Worm (Caenorhabditis elegans): ENCODE results near the gene clh-5.

clh-5 gene

DNA sequence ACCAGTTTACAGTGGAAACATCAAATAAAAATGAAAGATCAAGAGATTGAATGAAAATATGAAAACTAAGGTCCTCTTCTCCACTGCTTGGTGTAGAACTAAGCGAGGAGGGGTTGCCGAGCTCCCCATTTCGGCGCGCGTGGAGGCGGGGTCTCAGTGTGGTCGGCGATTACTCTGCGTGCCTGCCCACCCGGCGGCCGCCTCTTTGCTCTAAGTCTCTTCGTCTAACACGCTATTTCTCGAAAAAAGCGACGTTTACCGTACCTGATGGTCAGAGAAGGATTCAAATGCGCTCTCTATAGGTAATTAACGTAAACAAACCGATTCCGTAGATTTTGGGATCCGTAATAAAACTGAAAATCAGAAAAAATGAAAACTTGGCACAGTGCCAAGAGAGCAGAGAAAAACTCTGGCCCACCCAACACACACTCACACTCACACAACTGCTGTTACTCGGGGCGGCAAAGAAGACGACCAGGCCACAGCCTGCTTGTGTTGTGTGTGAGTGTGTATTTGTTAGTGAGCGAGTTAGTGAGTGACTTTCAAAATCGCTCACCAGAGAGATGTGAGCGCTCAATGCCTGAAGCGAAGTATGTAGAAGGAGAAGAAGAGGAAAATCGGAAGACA, 36.7 kb downstream of the clh-5 start (continued):
- peak; percentile 26 for TF ChIP-seq nhr-90 (tag; optimal IDR thresholded peaks at IDR 0.05; ENCODE audit: poor library complexity)
- no peak for TF ChIP-seq nhr-12 (tag; optimal IDR thresholded peaks at IDR 0.05)
- TF ChIP-seq irx-1 (tag; optimal IDR thresholded peaks at IDR 0.05), result peak; percentile 31
- peak; percentile 78 for TF ChIP-seq nhr-47 (tag; optimal IDR thresholded peaks at IDR 0.05)
- peak; percentile 71 for TF ChIP-seq dsc-1 (tag; optimal IDR thresholded peaks at IDR 0.05)
- TF ChIP-seq tbx-2 (tag; optimal IDR thresholded peaks at IDR 0.05), result peak; percentile 74

- TF ChIP-seq C16A3.4 (tag; optimal IDR thresholded peaks at IDR 0.05), result peak; percentile 40
- peak; percentile 48 for TF ChIP-seq nhr-20 (tag; optimal IDR thresholded peaks at IDR 0.05)
- no peak for TF ChIP-seq nhr-76 (tag; optimal IDR thresholded peaks at IDR 0.05)
- TF ChIP-seq nhr-12 (tag; optimal IDR thresholded peaks at IDR 0.05), result no peak
- TF ChIP-seq nhr-84 (tag; optimal IDR thresholded peaks at IDR 0.05), result no peak
- TF ChIP-seq Y116A8C.19 (tag; optimal IDR thresholded peaks at IDR 0.05; ENCODE audit: borderline replicate concordance), result no peak
- peak in 1 of 2 experiments; percentile 33 for TF ChIP-seq efl-1 (optimal IDR thresholded peaks at IDR 0.05)
- peak; percentile 43 to 95 for TF ChIP-seq efl-1 (GFP tag; optimal IDR thresholded peaks at IDR 0.05 in 1 of 2)
- peak; percentile 12 to 58 for TF ChIP-seq lin-35 (GFP tag; optimal IDR thresholded peaks at IDR 0.05)
- peak; percentile 48 for TF ChIP-seq nhr-71 (tag; optimal IDR thresholded peaks at IDR 0.05)
- TF ChIP-seq rnt-1 (tag; optimal IDR thresholded peaks at IDR 0.05), result peak; percentile 3
- TF ChIP-seq alr-1 (tag; optimal IDR thresholded peaks at IDR 0.05; ENCODE audit: borderline replicate concordance), result no peak
- no peak for TF ChIP-seq zag-1 (tag; optimal IDR thresholded peaks at IDR 0.05)
- peak; percentile 45 for TF ChIP-seq unc-130 (tag; optimal IDR thresholded peaks at IDR 0.05)
- TF ChIP-seq pqm-1 (tag; optimal IDR thresholded peaks at IDR 0.05), result no peak
- TF ChIP-seq ceh-82 (tag; optimal IDR thresholded peaks at IDR 0.05), result no peak
- peak in 1 of 6 experiments; percentile 40 for TF ChIP-seq elt-3 (tag; optimal IDR thresholded peaks at IDR 0.05)
- TF ChIP-seq ama-1 (optimal IDR thresholded peaks at IDR 0.05), result no peak
- TF ChIP-seq lin-14 (GFP tag; optimal IDR thresholded peaks at IDR 0.05), result peak; percentile 19
- TF ChIP-seq dsc-1 (tag; optimal IDR thresholded peaks at IDR 0.05), result no peak
- peak; percentile 10 for TF ChIP-seq lir-3 (tag; optimal IDR thresholded peaks at IDR 0.05; ENCODE audit: poor library complexity)
- no peak for TF ChIP-seq ets-5 (GFP tag; IDR thresholded peaks at IDR 0.05)
- TF ChIP-seq C04F5.9 (tag; optimal IDR thresholded peaks at IDR 0.05), result no peak
- TF ChIP-seq nhr-85 (tag), result peak; percentile 83
- TF ChIP-seq fkh-8 (tag; optimal IDR thresholded peaks at IDR 0.05), result no peak
- TF ChIP-seq ceh-90 (tag; optimal IDR thresholded peaks at IDR 0.05), result no peak
- peak; percentile 16 for TF ChIP-seq nhr-90 (tag; optimal IDR thresholded peaks at IDR 0.05; ENCODE audit: poor library complexity)
- TF ChIP-seq ceh-8 (GFP tag; optimal IDR thresholded peaks at IDR 0.05), result no peak
- peak; percentile 25 for TF ChIP-seq elt-2 (tag; optimal IDR thresholded peaks at IDR 0.05)
- TF ChIP-seq fkh-4 (tag; optimal IDR thresholded peaks at IDR 0.05; ENCODE audit: borderline replicate concordance), result no peak
- peak; percentile 43; the same call in 1 of the 2 replicates for TF ChIP-seq nhr-19 (GFP tag; conservative IDR thresholded peaks at IDR 0.05)
- no peak for TF ChIP-seq mef-2 (tag; optimal IDR thresholded peaks at IDR 0.05)
- no peak for TF ChIP-seq pag-3 (tag; optimal IDR thresholded peaks at IDR 0.05; ENCODE audit: borderline replicate concordance, insufficient read depth)
- TF ChIP-seq mep-1 (tag; optimal IDR thresholded peaks at IDR 0.05), result peak; percentile 54
- peak in 2 of 3 experiments; percentile 40 to 45 for TF ChIP-seq dpl-1 (GFP tag; optimal IDR thresholded peaks at IDR 0.05)
- TF ChIP-seq ces-1 (GFP tag; optimal IDR thresholded peaks at IDR 0.05), result no peak
- TF ChIP-seq lin-13 (GFP tag; optimal IDR thresholded peaks at IDR 0.05), result peak; percentile 29
- TF ChIP-seq lsy-2 (tag; optimal IDR thresholded peaks at IDR 0.05), result peak; percentile 42 to 77
- no peak for TF ChIP-seq aly-2 (tag; optimal IDR thresholded peaks at IDR 0.05)
- TF ChIP-seq grh-1 (GFP tag; IDR thresholded peaks at IDR 0.05), result no peak
- peak; percentile 49 for TF ChIP-seq blmp-1 (tag; optimal IDR thresholded peaks at IDR 0.05)
Measured at ce11 chrII:9061099-9061498, 37.3 kb downstream of the clh-5 start, which contains the start of gene T24B8.3. Gene T24B8.3, minus strand, starts transcription at chrII:9061137.
